Fruit fly (Drosophila melanogaster): ENCODE data around the gene CG12219.
A peak's percentile ranks its signal among the peaks of the same experiment; 100 is the strongest.

The CG12219 gene

DNA sequence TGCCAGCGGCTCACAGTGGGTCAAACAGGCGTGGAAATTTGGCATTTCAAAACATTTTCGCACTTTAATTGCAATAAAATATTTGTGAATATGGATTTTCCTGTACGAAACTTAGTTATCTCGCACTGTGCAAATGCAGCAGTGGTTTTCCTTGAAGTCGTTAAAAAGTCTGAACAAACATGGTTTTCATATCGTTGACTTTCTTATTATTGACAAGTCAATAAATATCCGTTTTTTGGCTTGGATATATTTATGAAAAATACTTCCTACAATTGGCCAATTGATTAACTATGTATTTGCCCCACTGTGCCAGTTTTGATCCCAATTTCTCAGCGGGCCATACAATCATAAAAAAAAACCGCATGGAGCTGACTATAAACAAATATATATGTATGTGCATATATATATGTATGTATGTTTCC, 35.6 kb downstream of the CG12219 start (continued):
- peak in 1 of 2 experiments; percentile 67 for TF ChIP-seq crp (GFP tag; optimal IDR thresholded peaks at IDR 0.05)
- TF ChIP-seq Ravus (GFP tag; IDR thresholded peaks at IDR 0.05): peak; percentile 83
- TF ChIP-seq CG43689 (GFP tag; IDR thresholded peaks at IDR 0.05): peak; percentile 84
- TF ChIP-seq hbn (GFP tag; IDR thresholded peaks at IDR 0.05; ENCODE audit: partially characterized antibody): no peak
- TF ChIP-seq Doc2 (GFP tag; IDR thresholded peaks at IDR 0.05): peak; percentile 79
- TF ChIP-seq CG32532 (GFP tag; IDR thresholded peaks at IDR 0.05): peak; percentile 86
- TF ChIP-seq Bdp1 (GFP tag; optimal IDR thresholded peaks at IDR 0.05): peak; percentile 88
- TF ChIP-seq psq (GFP tag; optimal IDR thresholded peaks at IDR 0.05): peak; percentile 79
- TF ChIP-seq CG2129 (GFP tag; IDR thresholded peaks at IDR 0.05; ENCODE audit: partially characterized antibody): no peak
- TF ChIP-seq CG15601 (tag; optimal IDR thresholded peaks at IDR 0.05): peak; percentile 93
- peak; percentile 43 for TF ChIP-seq grn (GFP tag; optimal IDR thresholded peaks at IDR 0.05)
- peak; percentile 91 for TF ChIP-seq Oaz (GFP tag; IDR thresholded peaks at IDR 0.05)
- TF ChIP-seq NK7.1 (GFP tag; optimal IDR thresholded peaks at IDR 0.05): peak; percentile 90
- peak; percentile 88 for TF ChIP-seq CG12299 (tag; optimal IDR thresholded peaks at IDR 0.05)
- peak; percentile 83 for TF ChIP-seq chm (GFP tag; IDR thresholded peaks at IDR 0.05)
- TF ChIP-seq prd (optimal IDR thresholded peaks at IDR 0.05): no peak
- TF ChIP-seq prd (GFP tag; IDR thresholded peaks at IDR 0.05): peak; percentile 94
- peak; percentile 82 for TF ChIP-seq CG17912 (GFP tag; optimal IDR thresholded peaks at IDR 0.05)
- peak; percentile 95 for TF ChIP-seq Abd-B (GFP tag; optimal IDR thresholded peaks at IDR 0.05)
- no peak for TF ChIP-seq fru (optimal IDR thresholded peaks at IDR 0.05)
- TF ChIP-seq sug (tag; optimal IDR thresholded peaks at IDR 0.05): peak; percentile 86
- peak; percentile 87 for TF ChIP-seq sd (tag; optimal IDR thresholded peaks at IDR 0.05)
- peak; percentile 95 for TF ChIP-seq CG9437 (GFP tag; optimal IDR thresholded peaks at IDR 0.05)
- TF ChIP-seq Rx (GFP tag; IDR thresholded peaks at IDR 0.05): peak; percentile 91
- TF ChIP-seq ara (GFP tag; IDR thresholded peaks at IDR 0.05): peak; percentile 92
- TF ChIP-seq Atf6 (GFP tag; IDR thresholded peaks at IDR 0.05): peak; percentile 95
- TF ChIP-seq CG9932 (GFP tag; IDR thresholded peaks at IDR 0.05): peak; percentile 81
- TF ChIP-seq crol (GFP tag; IDR thresholded peaks at IDR 0.05): peak; percentile 45; the same call in 1 of the 2 replicates
- TF ChIP-seq H2.0 (GFP tag; IDR thresholded peaks at IDR 0.05): peak; percentile 88
- TF ChIP-seq GATAe (GFP tag; conservative IDR thresholded peaks at IDR 0.05): peak; percentile 76
- peak; percentile 93 for TF ChIP-seq CG13123 (GFP tag; optimal IDR thresholded peaks at IDR 0.05)
- peak; percentile 97 for TF ChIP-seq CG7839 (tag; optimal IDR thresholded peaks at IDR 0.05)
- TF ChIP-seq schlank (tag; optimal IDR thresholded peaks at IDR 0.05): peak; percentile 92
- peak; percentile 90 for TF ChIP-seq cas (GFP tag; IDR thresholded peaks at IDR 0.05)
- TF ChIP-seq Oli (tag; optimal IDR thresholded peaks at IDR 0.05): peak; percentile 99
- peak; percentile 96 for TF ChIP-seq en (GFP tag; optimal IDR thresholded peaks at IDR 0.05)
- no peak for TF ChIP-seq chinmo (GFP tag; IDR thresholded peaks at IDR 0.05; ENCODE audit: partially characterized antibody)
- TF ChIP-seq CG10267 (tag; optimal IDR thresholded peaks at IDR 0.05): peak; percentile 90
- TF ChIP-seq CG42726 (GFP tag; IDR thresholded peaks at IDR 0.05; ENCODE audit: partially characterized antibody): no peak
- peak; percentile 78 for TF ChIP-seq Hand (GFP tag; optimal IDR thresholded peaks at IDR 0.05)
- TF ChIP-seq unpg (GFP tag; optimal IDR thresholded peaks at IDR 0.05): peak; percentile 96
- TF ChIP-seq Dfd (GFP tag; optimal IDR thresholded peaks at IDR 0.05): no peak
- TF ChIP-seq gcm2 (GFP tag; optimal IDR thresholded peaks at IDR 0.05): peak; percentile 91
- peak; percentile 92 for TF ChIP-seq nerfin-1 (tag; optimal IDR thresholded peaks at IDR 0.05)
- TF ChIP-seq CG17612 (GFP tag; IDR thresholded peaks at IDR 0.05): peak; percentile 87
- peak; percentile 94 for TF ChIP-seq CG4282 (GFP tag; optimal IDR thresholded peaks at IDR 0.05)
- peak; percentile 81; the same call in 2 of the 3 replicates for TF ChIP-seq CG2199 (GFP tag; IDR thresholded peaks at IDR 0.05)
- peak; percentile 83 for TF ChIP-seq emc (GFP tag; optimal IDR thresholded peaks at IDR 0.05)
- peak; percentile 92 for TF ChIP-seq btn (GFP tag; optimal IDR thresholded peaks at IDR 0.05)
- peak; percentile 68 for TF ChIP-seq MBD-R2 (GFP tag; IDR thresholded peaks at IDR 0.05)
- TF ChIP-seq tna (GFP tag; IDR thresholded peaks at IDR 0.05; ENCODE audit: partially characterized antibody): no peak
- TF ChIP-seq jing (GFP tag; optimal IDR thresholded peaks at IDR 0.05): peak; percentile 96
